Worm (Caenorhabditis elegans) whole organism, midembryonic: ENCODE results near the gene Y38E10A.22.
"Not testable (repeated sequence)": the region's sequence is repeated elsewhere in the genome, so short reads cannot be mapped to it uniquely, and the experiment has no call there.

Experiments used
- T22C8.4 ChIP-seq: fragments of 200-800 bp; sonication (Bioruptor generic); IDR thresholded peaks from 2 replicates; pipeline ENCODE4 v1.3.6; 2022; ENCODE audit warnings: missing genetic modification characterization, missing compliant biosample characterization
- cog-1 ChIP-seq: sonication (generic microtip); optimal IDR thresholded peaks from 2 replicates; lab custom pipeline; 2016; ENCODE audit warnings: missing genetic modification characterization, missing compliant biosample characterization
- flt-1 ChIP-seq: fragments of 200-800 bp; sonication (Bioruptor generic); IDR thresholded peaks from 2 replicates; pipeline ENCODE4 v1.3.6; 2022; ENCODE audit warnings: missing genetic modification characterization, missing compliant biosample characterization
- klf-2 ChIP-seq: fragments of 200-800 bp; sonication (Bioruptor generic); conservative IDR thresholded peaks from 2 replicates; pipeline ENCODE4 v1.3.6; 2022; ENCODE audit warnings: missing genetic modification reagents, missing genetic modification characterization, missing compliant biosample characterization
- med-1 ChIP-seq: sonication (generic microtip); optimal IDR thresholded peaks from 2 replicates; lab custom pipeline; 2017; ENCODE audit warnings: missing genetic modification characterization, mild to moderate bottlenecking, missing compliant biosample characterization, antibody characterized with exemption, missing genetic modification reagents; ENCODE audit not compliant: insufficient read depth
- ref-1 ChIP-seq: fragments of 200-800 bp; sonication (Bioruptor generic); conservative IDR thresholded peaks from 2 replicates; pipeline ENCODE4 v1.3.6; 2022; ENCODE audit warnings: missing genetic modification reagents, missing genetic modification characterization, missing compliant biosample characterization
- tab-1 ChIP-seq: fragments of 200-800 bp; sonication (Bioruptor generic); IDR thresholded peaks from 2 replicates; pipeline ENCODE4 v1.3.6; 2022; ENCODE audit warnings: missing genetic modification characterization, missing compliant biosample characterization
- ztf-23 ChIP-seq: fragments of 200-800 bp; sonication (Bioruptor generic); IDR thresholded peaks from 2 replicates; pipeline ENCODE4 v1.3.6; 2022; ENCODE audit warnings: missing genetic modification reagents, missing genetic modification characterization, missing compliant biosample characterization
- ztf-29 ChIP-seq: fragments of 200-800 bp; sonication (Bioruptor generic); IDR thresholded peaks from 2 replicates; pipeline ENCODE4 v1.3.6; 2022; ENCODE audit warnings: missing genetic modification reagents, missing genetic modification characterization, missing compliant biosample characterization

Y38E10A.22 gene

ce11 chrII:12628566-12628965, 49.0 kb downstream of the Y38E10A.22 start, which contains the start of gene nspe-5:
Gene nspe-5, plus strand, starts transcription at chrII:12628866.
- TF ChIP-seq ref-1 (GFP tag; lab: Robert Waterston, UW) (no peak), ztf-23 (no peak), ztf-29 (GFP tag; lab: Robert Waterston, UW) (no peak), flt-1 (GFP tag; lab: Robert Waterston, UW) (no peak), cog-1 (tag; lab: Kevin White, UChicago) (no peak), klf-2 (GFP tag; lab: Robert Waterston, UW) (no peak), tab-1 (GFP tag; lab: Robert Waterston, UW) (no peak), T22C8.4 (no peak)

- TF ChIP-seq T22C8.4 (no peak), med-1 (GFP tag; lab: Kevin White, UChicago) (no peak), cog-1 (tag; lab: Kevin White, UChicago) (no peak), flt-1 (GFP tag; lab: Robert Waterston, UW) (no peak), klf-2 (GFP tag; lab: Robert Waterston, UW) (no peak), tab-1 (GFP tag; lab: Robert Waterston, UW) (no peak), ztf-23 (no peak), ref-1 (GFP tag; lab: Robert Waterston, UW) (no peak), ztf-29 (GFP tag; lab: Robert Waterston, UW) (no peak)
These were observed 50.7 kb downstream of the Y38E10A.22 start, which contains the start of gene nspe-7 for ce11 chrII:12626887-12627286. Gene nspe-7, plus strand, starts transcription at chrII:12627187.

ce11 chrII:12626120-12626624, 51.4 kb downstream of the Y38E10A.22 start:
- no peak for TF ChIP-seq ztf-23
- no peak for TF ChIP-seq tab-1 (GFP tag; lab: Robert Waterston, UW)
- TF ChIP-seq cog-1 (tag; lab: Kevin White, UChicago), result no peak
- no peak for TF ChIP-seq ztf-29 (GFP tag; lab: Robert Waterston, UW)

DNA sequence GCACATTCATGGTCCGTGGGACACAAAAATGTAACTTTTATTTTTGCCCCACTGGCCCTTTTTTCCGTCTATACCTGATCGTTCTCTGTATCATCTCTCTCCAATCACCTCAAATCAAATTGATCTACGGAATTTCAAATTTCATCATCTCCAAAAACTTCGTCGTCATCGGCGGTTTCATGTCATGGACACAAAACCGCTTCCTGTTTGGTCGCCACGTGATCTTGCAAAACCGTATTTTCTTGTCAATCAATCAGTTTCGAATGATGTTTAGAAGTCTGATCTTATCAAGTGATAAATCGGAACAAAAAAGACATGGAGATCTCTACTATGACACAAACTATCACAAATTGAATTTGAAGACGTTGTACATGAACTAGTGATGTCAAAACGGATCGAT, 51.9 kb downstream of the Y38E10A.22 start:
- TF ChIP-seq ztf-23 (no peak), flt-1 (GFP tag; lab: Robert Waterston, UW) (no peak), T22C8.4 (no peak), tab-1 (GFP tag; lab: Robert Waterston, UW) (no peak), cog-1 (tag; lab: Kevin White, UChicago) (no peak), klf-2 (GFP tag; lab: Robert Waterston, UW) (no peak), ref-1 (GFP tag; lab: Robert Waterston, UW) (no peak), med-1 (GFP tag; lab: Kevin White, UChicago) (no peak), ztf-29 (GFP tag; lab: Robert Waterston, UW) (no peak)

DNA sequence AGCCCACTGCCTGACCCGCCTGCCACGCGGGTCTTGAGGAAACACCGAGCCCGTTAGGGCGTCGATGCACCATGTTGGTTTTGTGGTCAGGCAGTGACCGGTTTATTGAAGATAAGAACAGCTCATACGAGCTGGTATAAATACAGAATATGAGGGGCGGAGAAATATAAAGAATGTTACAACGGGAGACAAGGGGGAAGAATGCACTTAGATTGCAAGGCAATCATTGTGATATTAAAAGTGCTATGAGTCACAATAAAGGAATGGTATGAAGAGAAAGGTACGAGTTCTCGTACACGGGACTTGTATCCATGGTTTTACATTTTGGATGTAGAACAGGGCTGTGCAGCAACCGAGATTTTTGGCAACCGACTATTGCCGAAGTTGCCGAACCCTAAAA, 53.2 kb downstream of the Y38E10A.22 start, which contains the start of gene Y38E10A.14:
Gene Y38E10A.14, minus strand, starts transcription at position 101 of the 400 bp plus-strand sequence.
- TF ChIP-seq ztf-29 (GFP tag; lab: Robert Waterston, UW); T22C8.4; klf-2 (GFP tag; lab: Robert Waterston, UW): not testable (repeated sequence)

ce11 chrII:12622843-12623242, 54.8 kb downstream of the Y38E10A.22 start:
- TF ChIP-seq klf-2 (GFP tag; lab: Robert Waterston, UW) (no peak), ztf-23 (no peak), ztf-29 (GFP tag; lab: Robert Waterston, UW) (no peak), med-1 (GFP tag; lab: Kevin White, UChicago) (no peak), T22C8.4 (no peak), flt-1 (GFP tag; lab: Robert Waterston, UW) (no peak), ref-1 (GFP tag; lab: Robert Waterston, UW) (no peak), tab-1 (GFP tag; lab: Robert Waterston, UW) (no peak), cog-1 (tag; lab: Kevin White, UChicago) (no peak)
